Fruit fly (Drosophila melanogaster): ENCODE data around the gene CG6138.

The CG6138 gene

dm6 chr2L:10519225-10519624 is 47.8 kb upstream of the CG6138 start (continued):
- TF ChIP-seq CG11294 (GFP tag; IDR thresholded peaks at IDR 0.05) = peak; percentile 67
- TF ChIP-seq CG6792 (GFP tag; optimal IDR thresholded peaks at IDR 0.05) = peak; percentile 91
- peak; percentile 80 for TF ChIP-seq CG8319 (GFP tag; optimal IDR thresholded peaks at IDR 0.05)
- TF ChIP-seq CG8632 (GFP tag; optimal IDR thresholded peaks at IDR 0.05) = peak; percentile 85
- peak; percentile 85 for TF ChIP-seq CG11902 (GFP tag; optimal IDR thresholded peaks at IDR 0.05)
- peak; percentile 66 for TF ChIP-seq CG32006 (GFP tag; optimal IDR thresholded peaks at IDR 0.05)
- TF ChIP-seq fd85E (GFP tag; optimal IDR thresholded peaks at IDR 0.05) = peak; percentile 52
- peak; percentile 67 for TF ChIP-seq Hr4 (GFP tag; optimal IDR thresholded peaks at IDR 0.05)
- TF ChIP-seq eg (GFP tag; IDR thresholded peaks at IDR 0.05) = peak; percentile 86
- peak; percentile 71 for TF ChIP-seq vri (GFP tag; optimal IDR thresholded peaks at IDR 0.05)
- TF ChIP-seq achi (GFP tag; optimal IDR thresholded peaks at IDR 0.05) = peak; percentile 83
- TF ChIP-seq Ets96B (tag; optimal IDR thresholded peaks at IDR 0.05) = peak; percentile 91
- TF ChIP-seq Met (GFP tag; optimal IDR thresholded peaks at IDR 0.05) = peak; percentile 87
- TF ChIP-seq dac (GFP tag; optimal IDR thresholded peaks at IDR 0.05) = no peak
- peak; percentile 24 for TF ChIP-seq CG4318 (GFP tag; optimal IDR thresholded peaks at IDR 0.05)
- TF ChIP-seq CG31627 (GFP tag; optimal IDR thresholded peaks at IDR 0.05) = peak; percentile 90
- peak; percentile 94 for TF ChIP-seq esn (GFP tag; optimal IDR thresholded peaks at IDR 0.05)
- TF ChIP-seq Eip75B (GFP tag; optimal IDR thresholded peaks at IDR 0.05) = peak; percentile 87

DNA sequence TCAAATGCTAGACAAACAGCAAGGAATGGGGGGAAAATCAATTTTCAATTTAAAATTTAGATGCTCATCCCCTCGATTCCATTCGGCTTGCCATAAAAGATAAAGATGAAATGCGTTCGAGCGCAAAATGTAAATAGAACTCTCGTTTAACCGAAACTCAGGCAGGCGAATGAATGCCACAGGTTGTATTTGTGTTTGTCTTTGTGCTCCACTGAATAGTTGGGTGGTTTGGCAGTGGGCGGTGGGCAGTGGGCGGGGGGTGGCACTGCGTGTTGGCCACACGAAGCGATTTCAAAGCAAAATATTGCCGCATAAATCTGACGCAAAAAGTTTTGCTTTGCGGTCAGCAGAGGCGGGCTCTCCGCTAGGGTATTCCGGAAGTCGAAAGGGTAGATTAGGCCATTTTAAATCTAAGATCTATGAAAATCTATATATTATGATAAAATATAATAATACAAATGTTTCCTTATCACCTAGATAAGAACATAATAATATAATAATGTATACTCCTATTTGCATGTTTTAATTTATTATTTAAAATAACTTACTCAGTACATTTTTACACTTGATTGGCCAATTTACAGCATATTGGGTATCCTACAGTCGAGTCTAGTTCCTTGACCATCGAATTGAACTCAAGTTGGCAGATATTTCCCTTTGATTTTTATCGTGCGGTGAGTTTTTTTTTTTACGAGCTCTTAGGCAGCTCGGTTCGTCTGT is 44.7 kb upstream of the CG6138 start:
- no peak for TF ChIP-seq fkh (GFP tag; optimal IDR thresholded peaks at IDR 0.05)
- TF ChIP-seq CG6792 (GFP tag; optimal IDR thresholded peaks at IDR 0.05) = no peak
- peak; percentile 43; the same call in 1 of the 2 replicates for TF ChIP-seq CG15336 (GFP tag; IDR thresholded peaks at IDR 0.05)
- TF ChIP-seq Sox15 (GFP tag; optimal IDR thresholded peaks at IDR 0.05) = no peak
- TF ChIP-seq cyc (GFP tag; optimal IDR thresholded peaks at IDR 0.05) = no peak
- TF ChIP-seq Blimp-1 (GFP tag; optimal IDR thresholded peaks at IDR 0.05) = no peak
- peak; percentile 28 for TF ChIP-seq OdsH (GFP tag; optimal IDR thresholded peaks at IDR 0.05)
- no peak for TF ChIP-seq Met (GFP tag; optimal IDR thresholded peaks at IDR 0.05)
- TF ChIP-seq achi (GFP tag; optimal IDR thresholded peaks at IDR 0.05) = no peak
- no peak for TF ChIP-seq CG11902 (GFP tag; optimal IDR thresholded peaks at IDR 0.05)
- no peak for TF ChIP-seq CG9139 (GFP tag; optimal IDR thresholded peaks at IDR 0.05)
- no peak for TF ChIP-seq CG11762 (GFP tag; optimal IDR thresholded peaks at IDR 0.05; ENCODE audit: insufficient read depth)
- TF ChIP-seq svp (GFP tag) = no peak
- TF ChIP-seq eg (GFP tag; IDR thresholded peaks at IDR 0.05) = no peak
- TF ChIP-seq Eip75B (GFP tag; optimal IDR thresholded peaks at IDR 0.05) = no peak
- no peak for TF ChIP-seq Ets21C (GFP tag; optimal IDR thresholded peaks at IDR 0.05)
- peak; percentile 55; the same call in 2 of the 3 replicates for TF ChIP-seq CG8119 (GFP tag; IDR thresholded peaks at IDR 0.05)
- no peak for TF ChIP-seq CG3032 (tag; optimal IDR thresholded peaks at IDR 0.05)
- TF ChIP-seq salr (GFP tag; optimal IDR thresholded peaks at IDR 0.05) = peak in 1 of 2 experiments; percentile 13
- TF ChIP-seq Eip78C (GFP tag) = peak; percentile 46
- no peak for TF ChIP-seq dsx (GFP tag; optimal IDR thresholded peaks at IDR 0.05; ENCODE audit: poor library complexity, severe bottlenecking)
- TF ChIP-seq net (GFP tag; optimal IDR thresholded peaks at IDR 0.05) = no peak
- peak; percentile 10 for TF ChIP-seq Lpt (GFP tag; optimal IDR thresholded peaks at IDR 0.05)
- TF ChIP-seq CG16779 (tag; optimal IDR thresholded peaks at IDR 0.05) = no peak
- no peak for TF ChIP-seq CG31627 (GFP tag; optimal IDR thresholded peaks at IDR 0.05)
- no peak for TF ChIP-seq CG10669 (GFP tag; optimal IDR thresholded peaks at IDR 0.05)
- TF ChIP-seq CG32006 (GFP tag; optimal IDR thresholded peaks at IDR 0.05) = peak; percentile 63
- no peak for TF ChIP-seq Sox14 (GFP tag; optimal IDR thresholded peaks at IDR 0.05)
- TF ChIP-seq topi (GFP tag; optimal IDR thresholded peaks at IDR 0.05) = no peak
- TF ChIP-seq vri (GFP tag; optimal IDR thresholded peaks at IDR 0.05) = no peak
- no peak for TF ChIP-seq Smox (GFP tag; optimal IDR thresholded peaks at IDR 0.05)
- TF ChIP-seq CG1621 (tag; optimal IDR thresholded peaks at IDR 0.05) = no peak
- no peak for TF ChIP-seq lz (GFP tag; optimal IDR thresholded peaks at IDR 0.05)
- no peak for TF ChIP-seq Hr38 (GFP tag; optimal IDR thresholded peaks at IDR 0.05)
- no peak for TF ChIP-seq CG8319 (GFP tag; optimal IDR thresholded peaks at IDR 0.05)
- TF ChIP-seq acj6 (GFP tag; optimal IDR thresholded peaks at IDR 0.05) = peak; percentile 9
- TF ChIP-seq Ets96B (tag; optimal IDR thresholded peaks at IDR 0.05) = no peak
- TF ChIP-seq CG10631 (GFP tag; optimal IDR thresholded peaks at IDR 0.05) = peak; percentile 8
- TF ChIP-seq CG6163 (GFP tag; IDR thresholded peaks at IDR 0.05) = no peak
- TF ChIP-seq CG34406 (GFP tag; optimal IDR thresholded peaks at IDR 0.05) = no peak
- TF ChIP-seq spab (GFP tag; optimal IDR thresholded peaks at IDR 0.05) = no peak
